Fruit fly (Drosophila melanogaster) whole organism, adult: Measurements from ENCODE around the gene mRpL12.
A peak's percentile ranks its signal among the peaks of the same experiment; 100 is the strongest.

ENCODE experiments used
- CG12768 ChIP-seq: fragments of 200-800 bp; sonication (Bioruptor generic); optimal IDR thresholded peaks from 2 replicates; lab custom pipeline; 2017; ENCODE audit warnings: missing biosample characterization, missing genetic modification characterization, mild to moderate bottlenecking, moderate library complexity, missing genetic modification reagents
- CG1620 ChIP-seq: fragments of 200-800 bp; sonication (Bioruptor generic); optimal IDR thresholded peaks from 2 replicates; lab custom pipeline; 2016; ENCODE audit warnings: missing biosample characterization, missing genetic modification characterization
- CG5204 ChIP-seq: fragments of 200-800 bp; sonication (Bioruptor generic); optimal IDR thresholded peaks from 2 replicates; lab custom pipeline; 2016; ENCODE audit warnings: missing biosample characterization, missing genetic modification characterization
- CG7045 ChIP-seq: fragments of 200-800 bp; sonication (Bioruptor generic); optimal IDR thresholded peaks from 2 replicates; lab custom pipeline; 2017; ENCODE audit warnings: missing biosample characterization, mild to moderate bottlenecking, missing genetic modification characterization
- CG7101 ChIP-seq: fragments of 200-800 bp; sonication (Bioruptor generic); optimal IDR thresholded peaks from 2 replicates; lab custom pipeline; 2018; ENCODE audit warnings: missing biosample characterization, mild to moderate bottlenecking, missing genetic modification characterization, moderate library complexity
- Clk ChIP-seq: fragments of 200-800 bp; sonication (Bioruptor generic); optimal IDR thresholded peaks from 2 replicates; lab custom pipeline; 2017; ENCODE audit warnings: missing biosample characterization, missing genetic modification characterization
- Crg-1 ChIP-seq: fragments of 200-800 bp; sonication (Bioruptor generic); optimal IDR thresholded peaks from 2 replicates; lab custom pipeline; 2016; ENCODE audit warnings: missing biosample characterization, missing genetic modification characterization
- bab1 ChIP-seq: fragments of 200-800 bp; sonication (Bioruptor generic); optimal IDR thresholded peaks from 3 replicates; lab custom pipeline; 2019; ENCODE audit warnings: missing biosample characterization, mild to moderate bottlenecking, missing genetic modification characterization, moderate library complexity
- cic ChIP-seq: fragments of 200-800 bp; sonication (Bioruptor generic); optimal IDR thresholded peaks from 2 replicates; lab custom pipeline; 2017; ENCODE audit warnings: missing biosample characterization, mild to moderate bottlenecking, missing genetic modification characterization, moderate library complexity
- kay ChIP-seq: fragments of 200-800 bp; sonication (Bioruptor generic); peaks from one replicate; lab custom pipeline; 2016; ENCODE audit warnings: missing biosample characterization, missing genetic modification characterization, borderline replicate concordance
- toe ChIP-seq: fragments of 200-800 bp; sonication (Bioruptor generic); optimal IDR thresholded peaks from 2 replicates; lab custom pipeline; 2016; ENCODE audit warnings: missing biosample characterization, missing genetic modification characterization

- TF ChIP-seq CG5204 (GFP tag; lab: Kevin White, UChicago): no peak
- no peak for TF ChIP-seq CG1620
- no peak for TF ChIP-seq Crg-1 (GFP tag; lab: Kevin White, UChicago)
- no peak for TF ChIP-seq cic
- TF ChIP-seq bab1: peak; percentile 10
- TF ChIP-seq Clk: no peak
- TF ChIP-seq CG7045 (GFP tag; lab: Kevin White, UChicago): no peak
- no peak for TF ChIP-seq toe (GFP tag; lab: Kevin White, UChicago)
- TF ChIP-seq kay (GFP tag; lab: Kevin White, UChicago): no peak
- no peak for TF ChIP-seq CG7101
- TF ChIP-seq CG12768: no peak
These were observed 30.0 kb downstream of the mRpL12 start, which contains the start of gene CG5068 for dm6 chr3L:8986582-8986981.
